Fruit fly (Drosophila melanogaster) Kc167 (cell line): Measurements from ENCODE around the gene cv-c.

Experiments
- Myc ChIP-seq: fragments of >200 bp; optimal IDR thresholded peaks from 2 replicates; lab custom pipeline; 2017; ENCODE audit warnings: missing external identifiers
- h ChIP-seq: fragments of >200 bp; optimal IDR thresholded peaks from 3 replicates; lab custom pipeline; 2018; ENCODE audit warnings: missing external identifiers
- psq ChIP-seq: fragments of >200 bp; optimal IDR thresholded peaks from 2 replicates; lab custom pipeline; 2017; ENCODE audit warnings: missing external identifiers

dm6 chr3R:14414318-14414717, 67.2 kb downstream of the cv-c start:
- TF ChIP-seq h (lab: Kevin White, UChicago) (no peak), Myc (lab: Kevin White, UChicago) (no peak), psq (lab: Kevin White, UChicago) (no peak)
